Fruit fly (Drosophila melanogaster) S2 (cell line): Measurements from ENCODE around the gene Pgant8.

Experiments
- CG8478 ChIP-seq: fragments of >200 bp; optimal IDR thresholded peaks from 2 replicates; lab custom pipeline; 2018
- CTCF ChIP-seq, 2 experiments: fragments of >200 bp; optimal IDR thresholded peaks; 2 replicates each; lab custom pipeline; 2018

DNA sequence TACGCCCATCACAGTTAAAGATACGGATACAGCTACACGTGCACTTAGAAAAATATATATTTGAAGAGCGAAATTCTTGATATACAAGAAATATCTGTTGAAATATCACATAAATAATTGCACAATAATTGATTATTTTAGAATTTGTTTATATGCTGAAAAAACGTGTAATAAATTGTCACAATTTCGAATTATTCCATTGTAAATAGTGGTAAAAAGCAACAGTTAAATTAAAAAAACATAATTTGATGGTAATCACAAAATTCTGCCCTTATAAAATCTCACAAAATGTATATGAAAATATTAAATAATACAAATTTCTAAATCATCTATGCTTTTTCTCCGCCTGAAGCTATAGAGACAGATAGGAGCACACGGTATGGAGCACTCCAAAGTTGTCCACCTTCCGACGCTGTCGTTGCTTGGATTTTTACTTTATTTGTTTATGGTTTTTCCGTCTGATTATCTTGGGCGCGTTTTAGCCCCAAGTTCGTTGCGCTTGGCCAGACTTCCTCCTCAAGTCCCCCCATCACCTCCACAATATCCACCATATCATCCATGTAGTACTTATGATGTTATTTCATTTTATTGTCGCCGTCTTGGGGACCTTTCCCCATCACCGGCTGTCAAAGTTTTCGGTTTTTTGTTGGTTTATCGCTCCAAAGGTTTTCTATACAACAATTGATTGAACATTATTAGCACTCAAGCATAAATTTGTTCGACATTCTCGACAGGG lies 20.7 kb downstream of the Pgant8 start:
- no peak for TF ChIP-seq CG8478 (lab: Kevin White, UChicago)
- TF ChIP-seq CTCF (optimal IDR thresholded peaks at IDR 0.05; lab: Kevin White, UChicago), result no peak
